Fruit fly (Drosophila melanogaster) S2 (cell line): Measurements from ENCODE around the gene CG7974.
A peak's percentile ranks its signal among the peaks of the same experiment; 100 is the strongest.

Experiments used
- CG8478 ChIP-seq: fragments of >200 bp; optimal IDR thresholded peaks from 2 replicates; lab custom pipeline; 2018
- CTCF ChIP-seq, 2 experiments: fragments of >200 bp; optimal IDR thresholded peaks; 2 replicates each; lab custom pipeline; 2018

The CG7974 gene

DNA sequence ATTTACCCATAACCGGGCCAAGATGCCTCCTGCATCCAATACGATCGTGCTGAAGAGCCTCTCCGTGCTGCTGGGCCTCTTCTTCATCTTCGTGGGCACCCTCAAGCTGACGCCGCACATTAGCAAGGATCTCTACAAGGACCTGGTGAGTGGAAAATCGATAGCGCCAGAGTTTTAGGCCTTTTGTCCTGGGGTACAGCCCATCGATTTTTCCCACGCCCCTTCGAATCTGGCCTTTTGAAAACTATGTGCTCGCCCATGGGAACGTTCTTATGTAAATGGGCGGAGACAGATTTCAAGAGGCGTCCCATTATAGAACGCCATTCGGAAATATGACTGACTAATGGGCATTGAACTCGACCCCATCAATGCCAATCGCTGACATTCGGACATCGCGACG, 15.6 kb upstream of the CG7974 start:
- no peak for TF ChIP-seq CTCF (optimal IDR thresholded peaks at IDR 0.05; lab: Kevin White, UChicago)

dm6 chr3L:1652700-1653200, 12.2 kb upstream of the CG7974 start, which contains the start of the genes CG7970 and Vta1:
Gene CG7970, plus strand, starts transcription at chr3L:1652750.
Gene Vta1, minus strand, starts transcription at chr3L:1652900.
- no peak for TF ChIP-seq CG8478 (lab: Kevin White, UChicago)
- peak in 1 of 2 experiments; percentile 22 for TF ChIP-seq CTCF (optimal IDR thresholded peaks at IDR 0.05; lab: Kevin White, UChicago)

DNA sequence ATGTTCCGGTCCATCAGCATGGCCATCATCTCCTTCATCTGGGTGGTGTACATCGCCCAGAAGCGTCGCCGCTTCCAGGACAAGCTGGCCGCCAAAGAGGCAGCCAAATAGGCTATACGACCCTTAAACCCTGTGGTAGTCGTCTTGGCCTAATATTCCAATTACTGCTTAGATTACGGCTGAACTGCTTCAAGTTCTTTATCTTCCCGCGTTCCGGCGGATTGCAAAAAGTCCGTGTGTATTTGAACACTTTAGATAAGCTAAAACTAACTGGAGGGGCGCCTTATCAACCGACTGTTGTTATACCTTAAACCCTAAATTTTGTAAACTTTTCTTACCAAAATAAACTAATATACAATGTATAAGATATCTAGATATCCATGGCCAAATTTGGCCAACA, 11.2 kb upstream of the CG7974 start:
- TF ChIP-seq CG8478 (lab: Kevin White, UChicago): no peak
- no peak for TF ChIP-seq CTCF (optimal IDR thresholded peaks at IDR 0.05; lab: Kevin White, UChicago)

- TF ChIP-seq CTCF (optimal IDR thresholded peaks at IDR 0.05; lab: Kevin White, UChicago) (no peak), CG8478 (lab: Kevin White, UChicago) (no peak)
Observed at dm6 chr3L:1661738-1662370, 3.1 kb upstream of the CG7974 start.

- TF ChIP-seq CG8478 (lab: Kevin White, UChicago): no peak
- TF ChIP-seq CTCF (optimal IDR thresholded peaks at IDR 0.05; lab: Kevin White, UChicago): no peak
Observed at dm6 chr3L:1663531-1663930, 1.4 kb upstream of the CG7974 start.

DNA sequence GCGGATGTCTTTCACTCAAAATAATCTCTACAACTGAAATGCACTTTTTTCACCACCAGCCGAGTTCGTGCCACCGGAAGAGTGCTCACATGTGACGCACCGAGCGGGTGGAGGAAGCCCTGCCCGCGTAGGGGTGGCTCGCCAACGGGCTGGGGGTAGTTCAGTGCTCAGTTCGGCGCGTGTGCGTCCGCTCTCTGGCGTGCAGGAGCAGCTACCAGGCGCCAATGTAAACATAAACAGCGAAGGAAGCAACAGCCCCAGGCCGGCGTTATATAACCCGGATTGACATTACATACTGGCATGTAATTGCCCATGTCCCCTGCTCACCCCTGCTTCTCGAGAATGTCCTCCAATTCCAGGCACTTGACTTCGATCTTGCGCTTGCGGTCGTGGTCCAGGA, 733 bp upstream of the CG7974 start:
- no peak for TF ChIP-seq CG8478 (lab: Kevin White, UChicago)
- no peak for TF ChIP-seq CTCF (optimal IDR thresholded peaks at IDR 0.05; lab: Kevin White, UChicago)

DNA sequence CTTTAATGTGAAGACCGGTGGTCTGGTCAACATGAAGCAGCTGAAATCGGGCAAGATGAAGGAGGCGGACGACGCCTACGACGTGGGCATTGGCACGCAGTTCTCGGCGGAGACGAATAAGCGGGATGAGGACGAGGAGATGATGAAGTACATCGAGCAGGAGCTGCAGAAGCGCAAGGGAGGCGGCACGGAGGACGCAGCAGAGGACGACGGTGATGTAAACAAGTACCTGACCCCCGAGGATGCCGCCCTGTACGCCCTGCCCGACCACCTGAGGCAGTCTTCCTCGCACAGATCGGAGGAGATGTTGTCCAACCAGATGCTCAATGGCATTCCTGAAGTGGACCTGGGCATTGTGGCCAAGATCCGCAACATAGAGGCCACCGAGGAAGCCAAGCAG, 606 bp downstream of the CG7974 start:
- no peak for TF ChIP-seq CTCF (optimal IDR thresholded peaks at IDR 0.05; lab: Kevin White, UChicago)
- no peak for TF ChIP-seq CG8478 (lab: Kevin White, UChicago)

- TF ChIP-seq CTCF (optimal IDR thresholded peaks at IDR 0.05; lab: Kevin White, UChicago) (no peak), CG8478 (lab: Kevin White, UChicago) (no peak)
Observed at dm6 chr3L:1667423-1667822, 2.5 kb downstream of the CG7974 start.

DNA sequence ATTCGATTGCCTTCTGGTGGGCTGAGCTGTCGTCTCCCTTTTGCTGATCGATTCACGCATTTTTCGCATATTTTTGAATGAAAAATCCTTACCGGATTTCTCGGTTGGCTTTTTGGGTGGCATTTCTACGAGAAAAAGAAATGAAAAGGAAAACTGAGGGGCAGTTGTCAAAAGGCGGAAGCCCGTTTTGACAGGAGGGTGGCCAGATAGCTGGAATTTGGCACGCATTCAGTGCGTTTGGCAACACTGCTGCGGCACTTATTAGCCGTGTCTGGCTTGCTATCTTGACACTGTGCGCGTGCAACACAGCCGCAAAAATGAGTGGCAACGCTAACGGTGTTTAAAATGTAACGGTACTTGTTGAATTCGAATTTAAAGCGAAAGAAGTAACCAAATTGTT, 3.6 kb downstream of the CG7974 start, which contains the start of gene RpL23A:
Gene RpL23A, minus strand, starts transcription at position 151 of the 400 bp plus-strand sequence.
- TF ChIP-seq CG8478 (lab: Kevin White, UChicago) (no peak), CTCF (optimal IDR thresholded peaks at IDR 0.05; lab: Kevin White, UChicago) (peak; percentile 72 to 74)

- TF ChIP-seq CTCF (optimal IDR thresholded peaks at IDR 0.05; lab: Kevin White, UChicago): no peak
- no peak for TF ChIP-seq CG8478 (lab: Kevin White, UChicago)
Observed at dm6 chr3L:1670008-1670407, 5.1 kb downstream of the CG7974 start, which contains the start of gene RabX5. Gene RabX5, minus strand, starts transcription at chr3L:1670108.

- TF ChIP-seq CG8478 (lab: Kevin White, UChicago): no peak
- TF ChIP-seq CTCF (optimal IDR thresholded peaks at IDR 0.05; lab: Kevin White, UChicago): no peak
Observed at dm6 chr3L:1672627-1673026, 7.7 kb downstream of the CG7974 start, which contains the start of gene CG13930. Gene CG13930, minus strand, starts transcription at chr3L:1672727.

DNA sequence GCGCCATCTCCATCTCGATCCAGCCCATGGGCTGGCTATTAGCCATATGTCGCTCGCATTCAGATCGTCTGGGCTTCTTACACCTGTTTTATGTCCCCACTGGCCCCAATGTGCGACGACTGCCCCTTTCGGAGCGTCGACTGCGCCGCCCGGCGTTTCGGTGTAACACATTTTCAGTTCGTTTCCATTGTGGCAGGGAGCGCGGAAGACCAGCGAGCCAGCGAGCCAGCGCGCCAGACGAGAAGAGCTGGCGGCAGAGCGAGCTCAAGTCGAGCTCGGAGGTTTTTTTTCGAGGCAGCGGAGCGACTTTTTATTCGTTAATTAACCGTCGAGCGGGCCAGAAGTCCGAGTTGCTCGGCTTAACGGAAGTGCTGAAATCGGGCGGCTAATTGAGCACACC, 9.4 kb downstream of the CG7974 start, which contains the start of gene CG7991:
Gene CG7991, plus strand, starts transcription at position 329 of the 400 bp plus-strand sequence.
- TF ChIP-seq CTCF (optimal IDR thresholded peaks at IDR 0.05; lab: Kevin White, UChicago) (no peak), CG8478 (lab: Kevin White, UChicago) (no peak)

DNA sequence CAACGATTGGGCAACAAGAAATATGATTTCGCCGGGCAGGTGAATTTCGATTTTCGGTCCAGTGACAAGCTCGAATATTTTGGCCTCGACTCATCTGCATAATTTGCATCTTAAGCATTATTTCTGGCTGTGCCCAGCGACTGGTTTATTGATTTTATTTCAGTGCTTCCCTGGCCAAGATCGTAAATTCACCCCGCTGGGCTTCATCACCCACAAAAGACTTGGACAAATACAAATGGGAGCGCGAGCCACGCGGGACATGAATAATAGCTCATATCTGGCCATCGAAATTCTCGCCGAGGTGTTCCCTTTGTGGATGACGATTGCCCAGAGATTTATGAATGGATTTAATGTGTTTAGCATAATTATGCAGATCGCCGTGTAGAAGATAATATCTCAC, 10.3 kb downstream of the CG7974 start:
- no peak for TF ChIP-seq CG8478 (lab: Kevin White, UChicago)
- TF ChIP-seq CTCF (optimal IDR thresholded peaks at IDR 0.05; lab: Kevin White, UChicago): no peak

DNA sequence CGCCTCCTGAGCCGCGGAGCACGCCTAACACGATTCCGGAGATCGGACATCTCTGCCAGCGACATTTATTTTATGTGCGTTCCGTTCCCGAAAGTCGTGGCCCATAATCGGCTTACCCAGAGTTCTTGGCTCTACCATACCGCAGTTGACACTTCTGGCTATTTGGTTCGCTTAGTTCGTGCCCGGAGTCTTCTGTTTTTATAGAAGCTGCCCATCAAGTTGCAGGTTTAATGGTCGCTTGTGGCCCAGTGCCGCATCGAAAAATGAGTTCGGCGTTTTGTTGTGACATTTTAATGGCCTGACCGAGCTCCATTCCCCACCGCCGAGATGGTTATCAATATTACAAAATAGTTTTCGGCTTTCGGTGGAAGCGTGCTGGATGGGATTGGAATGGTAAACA, 11.3 kb downstream of the CG7974 start:
- TF ChIP-seq CTCF (optimal IDR thresholded peaks at IDR 0.05; lab: Kevin White, UChicago) (no peak), CG8478 (lab: Kevin White, UChicago) (no peak)

DNA sequence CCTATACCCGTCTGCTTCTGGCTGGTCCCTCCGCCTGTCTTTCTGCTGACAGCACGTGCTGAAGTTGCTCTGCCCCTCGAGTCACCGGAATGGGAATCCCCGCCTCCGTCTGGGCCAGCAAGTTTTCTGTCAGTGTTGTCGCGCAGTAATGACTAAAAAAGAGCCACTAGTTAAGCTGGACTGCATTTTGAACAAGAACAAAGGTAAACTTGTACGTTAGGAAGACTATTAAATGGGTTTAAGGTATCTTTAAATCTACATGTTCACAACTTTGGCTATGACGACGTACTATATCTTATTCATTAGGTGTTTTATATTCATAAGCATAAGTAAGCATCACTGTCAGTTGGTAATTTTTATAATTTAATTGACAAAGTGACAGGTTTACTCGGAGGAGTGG, 14.5 kb downstream of the CG7974 start:
- TF ChIP-seq CTCF (optimal IDR thresholded peaks at IDR 0.05; lab: Kevin White, UChicago) (no peak), CG8478 (lab: Kevin White, UChicago) (no peak)

DNA sequence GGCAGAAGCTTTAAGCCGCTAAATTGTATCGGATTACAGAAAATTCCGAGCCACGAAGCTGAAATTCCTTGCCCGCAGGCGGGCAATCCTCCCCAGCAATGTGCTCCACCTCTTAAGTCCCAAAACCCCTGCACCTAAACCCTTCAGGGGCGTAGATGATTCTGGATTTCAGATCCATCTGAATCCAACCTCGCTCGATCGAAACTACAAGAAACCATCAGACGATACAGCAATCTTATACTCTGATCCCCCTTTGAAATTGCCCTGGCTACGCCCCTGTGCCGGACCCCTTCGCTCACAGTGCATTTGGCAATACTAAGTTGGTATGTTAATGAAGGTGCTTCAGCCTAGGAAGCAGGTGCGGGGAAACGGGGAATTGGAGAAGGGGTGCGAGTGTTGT, 18.2 kb downstream of the CG7974 start:
- TF ChIP-seq CG8478 (lab: Kevin White, UChicago): no peak
- no peak for TF ChIP-seq CTCF (optimal IDR thresholded peaks at IDR 0.05; lab: Kevin White, UChicago)
